Worm (Caenorhabditis elegans) whole organism, L3 larva: ENCODE results near the gene T09A5.4.

Experiments
- R02D3.7 ChIP-seq: fragments of 150-350 bp; optimal IDR thresholded peaks from 2 replicates; lab custom pipeline; 2014; ENCODE audit warnings: missing biosample characterization, missing genetic modification characterization
- ZK546.5 ChIP-seq: sonication (generic microtip); optimal IDR thresholded peaks from 2 replicates; lab custom pipeline; 2017; ENCODE audit warnings: missing biosample characterization, missing genetic modification characterization
- aly-2 ChIP-seq: fragments of 150-350 bp; optimal IDR thresholded peaks from 2 replicates; lab custom pipeline; 2014; ENCODE audit warnings: missing biosample characterization, missing genetic modification characterization
- ceh-16 ChIP-seq: sonication (generic microtip); optimal IDR thresholded peaks from 2 replicates; lab custom pipeline; 2017; ENCODE audit warnings: missing biosample characterization, missing genetic modification characterization
- ceh-28 ChIP-seq: fragments of 150-350 bp; optimal IDR thresholded peaks from 2 replicates; lab custom pipeline; 2014; ENCODE audit warnings: missing biosample characterization, missing genetic modification reagents, missing genetic modification characterization
- ceh-82 ChIP-seq: fragments of 150-350 bp; optimal IDR thresholded peaks from 2 replicates; lab custom pipeline; 2014; ENCODE audit warnings: missing biosample characterization, missing genetic modification characterization
- ceh-9 ChIP-seq: sonication (generic microtip); optimal IDR thresholded peaks from 2 replicates; lab custom pipeline; 2018; ENCODE audit warnings: missing biosample characterization, missing genetic modification characterization
- daf-12 ChIP-seq: fragments of 150-350 bp; optimal IDR thresholded peaks from 2 replicates; lab custom pipeline; 2014; ENCODE audit warnings: missing biosample characterization, missing genetic modification reagents, missing genetic modification characterization
- egl-5 ChIP-seq: fragments of 150-350 bp; optimal IDR thresholded peaks from 2 replicates; lab custom pipeline; 2017; ENCODE audit warnings: missing biosample characterization, missing genetic modification reagents, missing genetic modification characterization, inconsistent platforms
- elt-1 ChIP-seq: fragments of 150-350 bp; optimal IDR thresholded peaks from 2 replicates; lab custom pipeline; 2014; ENCODE audit warnings: missing biosample characterization, missing genetic modification characterization
- elt-2 ChIP-seq: sonication (generic microtip); optimal IDR thresholded peaks from 2 replicates; lab custom pipeline; 2016; ENCODE audit warnings: missing genetic modification reagents, mild to moderate bottlenecking, missing genetic modification characterization, missing compliant biosample characterization
- eor-1 ChIP-seq, 2 experiments: fragments of 150-350 bp; optimal IDR thresholded peaks; 2 replicates each; lab custom pipeline; 2014 to 2018; ENCODE audit warnings: missing biosample characterization in 2 of 2, missing genetic modification characterization in 2 of 2
- fkh-10 ChIP-seq: sonication (generic microtip); optimal IDR thresholded peaks from 2 replicates; lab custom pipeline; 2017; ENCODE audit warnings: missing biosample characterization, missing genetic modification reagents, missing genetic modification characterization
- jun-1 ChIP-seq: fragments of 150-350 bp; optimal IDR thresholded peaks from 2 replicates; lab custom pipeline; 2014; ENCODE audit warnings: missing biosample characterization, missing genetic modification reagents, missing genetic modification characterization
- lin-39 ChIP-seq: fragments of 150-350 bp; optimal IDR thresholded peaks from 2 replicates; lab custom pipeline; 2018; ENCODE audit warnings: missing biosample characterization, missing genetic modification reagents, missing genetic modification characterization
- lsy-12 ChIP-seq: sonication (generic microtip); optimal IDR thresholded peaks from 2 replicates; lab custom pipeline; 2016; ENCODE audit warnings: mild to moderate bottlenecking, missing genetic modification characterization, missing compliant biosample characterization
- mdl-1 ChIP-seq: fragments of 150-350 bp; optimal IDR thresholded peaks from 2 replicates; lab custom pipeline; 2014; ENCODE audit warnings: missing biosample characterization, missing genetic modification characterization
- mml-1 ChIP-seq: fragments of 150-350 bp; sonication (generic microtip); optimal IDR thresholded peaks from 3 replicates; lab custom pipeline; 2014; ENCODE audit warnings: missing biosample characterization, missing genetic modification characterization
- nfya-1 ChIP-seq: sonication (generic microtip); optimal IDR thresholded peaks from 2 replicates; lab custom pipeline; 2017; ENCODE audit warnings: missing genetic modification characterization, mild to moderate bottlenecking, missing compliant biosample characterization, antibody characterized with exemption, moderate library complexity; ENCODE audit not compliant: insufficient read depth
- nhr-23 ChIP-seq: fragments of 150-350 bp; optimal IDR thresholded peaks from 2 replicates; lab custom pipeline; 2014; ENCODE audit warnings: missing biosample characterization, missing genetic modification reagents, missing genetic modification characterization
- nhr-25 ChIP-seq: sonication (generic microtip); optimal IDR thresholded peaks from 2 replicates; lab custom pipeline; 2017; ENCODE audit warnings: missing biosample characterization, missing genetic modification characterization
- nhr-43 ChIP-seq: sonication (generic microtip); optimal IDR thresholded peaks from 2 replicates; lab custom pipeline; 2016; ENCODE audit warnings: mild to moderate bottlenecking, missing genetic modification characterization, missing compliant biosample characterization; ENCODE audit not compliant: poor library complexity, severe bottlenecking
- nhr-76 ChIP-seq: fragments of 150-350 bp; sonication (generic microtip); optimal IDR thresholded peaks from 5 replicates; lab custom pipeline; 2014; ENCODE audit warnings: missing biosample characterization, missing genetic modification characterization
- nhr-77 ChIP-seq: fragments of 150-350 bp; optimal IDR thresholded peaks from 2 replicates; lab custom pipeline; 2014; ENCODE audit warnings: missing biosample characterization, missing genetic modification characterization
- pha-4 ChIP-seq: fragments of 150-350 bp; optimal IDR thresholded peaks from 2 replicates; lab custom pipeline; 2014; ENCODE audit warnings: missing biosample characterization, missing genetic modification reagents, missing genetic modification characterization
- pqm-1 ChIP-seq: fragments of 150-350 bp; optimal IDR thresholded peaks from 2 replicates; lab custom pipeline; 2017; ENCODE audit warnings: missing biosample characterization, missing genetic modification characterization, inconsistent platforms
- sea-2 ChIP-seq: fragments of 150-350 bp; sonication (generic microtip); optimal IDR thresholded peaks from 4 replicates; lab custom pipeline; 2014; ENCODE audit warnings: missing biosample characterization, missing genetic modification reagents, missing genetic modification characterization
- skn-1 ChIP-seq: fragments of 150-350 bp; optimal IDR thresholded peaks from 2 replicates; lab custom pipeline; 2014; ENCODE audit warnings: missing biosample characterization, missing genetic modification characterization
- snpc-4 ChIP-seq: fragments of 150-350 bp; optimal IDR thresholded peaks from 2 replicates; lab custom pipeline; 2014; ENCODE audit warnings: missing biosample characterization, missing genetic modification characterization
- tbx-2 ChIP-seq: sonication (generic microtip); optimal IDR thresholded peaks from 2 replicates; lab custom pipeline; 2016; ENCODE audit warnings: mild to moderate bottlenecking, missing genetic modification characterization, missing compliant biosample characterization
- unc-62 ChIP-seq: fragments of 150-350 bp; sonication (generic microtip); optimal IDR thresholded peaks from 4 replicates; lab custom pipeline; 2014; ENCODE audit warnings: missing biosample characterization, missing genetic modification reagents, missing genetic modification characterization
- zag-1 ChIP-seq: fragments of 150-350 bp; optimal IDR thresholded peaks from 2 replicates; lab custom pipeline; 2014; ENCODE audit warnings: missing biosample characterization, missing genetic modification characterization
- ztf-11 ChIP-seq: fragments of 150-350 bp; optimal IDR thresholded peaks from 2 replicates; lab custom pipeline; 2014; ENCODE audit warnings: missing biosample characterization, missing genetic modification characterization
- ztf-4 ChIP-seq: fragments of 150-350 bp; optimal IDR thresholded peaks from 2 replicates; lab custom pipeline; 2014; ENCODE audit warnings: missing biosample characterization, missing genetic modification characterization

Gene T09A5.4

DNA sequence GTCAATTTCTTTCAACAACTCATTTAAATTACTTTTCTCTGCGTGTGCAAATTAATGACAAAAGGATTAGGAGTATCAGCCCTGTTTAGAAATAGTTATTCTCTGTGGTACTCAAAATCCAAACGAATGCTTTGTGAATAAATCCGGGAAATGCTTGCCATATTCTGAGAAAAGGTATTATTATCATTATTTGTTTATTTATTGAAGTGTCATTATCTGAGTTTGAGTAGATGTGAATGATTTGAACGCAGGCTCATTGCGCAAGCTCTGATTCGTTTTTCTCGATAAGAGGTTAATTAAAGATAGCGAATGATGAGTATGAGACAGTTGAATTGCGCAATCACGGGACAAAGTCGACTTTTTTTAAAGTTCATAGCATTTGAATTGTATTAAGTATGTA is 18.1 kb upstream of the T09A5.4 start:
- TF ChIP-seq ceh-82: no peak
- no peak for TF ChIP-seq nfya-1
- no peak for TF ChIP-seq fkh-10 (GFP tag; lab: Kevin White, UChicago)
- TF ChIP-seq zag-1: no peak
- no peak for TF ChIP-seq pha-4
- no peak for TF ChIP-seq mdl-1
- TF ChIP-seq ceh-9 (tag; lab: Kevin White, UChicago): no peak
- no peak for TF ChIP-seq nhr-25 (tag; lab: Kevin White, UChicago)
- no peak for TF ChIP-seq nhr-76 (tag; lab: Kevin White, UChicago)
- TF ChIP-seq ceh-28: no peak
- no peak for TF ChIP-seq snpc-4
- no peak for TF ChIP-seq egl-5 (tag; lab: Kevin White, UChicago)
- no peak for TF ChIP-seq eor-1 (tag; optimal IDR thresholded peaks at IDR 0.05; lab: Kevin White, UChicago)
- no peak for TF ChIP-seq sea-2
- TF ChIP-seq unc-62 (GFP tag; lab: Kevin White, UChicago): no peak
- no peak for TF ChIP-seq R02D3.7
- no peak for TF ChIP-seq ZK546.5 (tag; lab: Kevin White, UChicago)
- no peak for TF ChIP-seq lsy-12 (tag; lab: Kevin White, UChicago)
- no peak for TF ChIP-seq jun-1 (tag; lab: Kevin White, UChicago)
- TF ChIP-seq, all 47 proteins: peak for 0

DNA sequence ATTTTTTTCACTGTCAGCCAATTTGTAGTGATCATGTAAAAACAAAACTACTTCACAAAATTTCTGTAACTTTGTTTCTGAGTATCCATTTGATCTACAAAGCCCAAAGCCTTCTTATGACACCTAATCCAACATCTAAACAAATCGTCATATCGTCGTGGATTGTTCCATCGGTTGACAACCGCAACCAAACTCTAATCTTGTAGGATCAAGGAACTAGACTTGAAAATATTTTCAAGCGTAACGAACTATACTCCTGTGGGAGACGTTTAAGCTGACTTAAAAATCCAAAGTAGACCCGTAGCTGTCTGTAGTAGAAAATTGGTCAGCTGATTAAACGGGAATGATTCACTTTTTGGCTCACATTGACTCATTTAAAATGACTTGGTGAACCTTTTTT is 16.4 kb upstream of the T09A5.4 start:
- TF ChIP-seq zag-1 (no peak), skn-1 (tag; lab: Kevin White, UChicago) (no peak), ceh-16 (tag; lab: Kevin White, UChicago) (no peak), daf-12 (tag; lab: Kevin White, UChicago) (no peak), ceh-9 (tag; lab: Kevin White, UChicago) (no peak), ceh-28 (no peak), snpc-4 (no peak), nhr-43 (tag; lab: Kevin White, UChicago) (no peak), elt-2 (tag; lab: Kevin White, UChicago) (no peak), nhr-77 (tag; lab: Kevin White, UChicago) (no peak), jun-1 (tag; lab: Kevin White, UChicago) (no peak), ztf-11 (tag; lab: Kevin White, UChicago) (no peak), pqm-1 (tag; lab: Kevin White, UChicago) (no peak), fkh-10 (GFP tag; lab: Kevin White, UChicago) (no peak), aly-2 (tag; lab: Kevin White, UChicago) (no peak), lsy-12 (tag; lab: Kevin White, UChicago) (no peak), mml-1 (tag; lab: Kevin White, UChicago) (no peak), unc-62 (GFP tag; lab: Kevin White, UChicago) (no peak), ZK546.5 (tag; lab: Kevin White, UChicago) (no peak), tbx-2 (tag; lab: Kevin White, UChicago) (no peak)

DNA sequence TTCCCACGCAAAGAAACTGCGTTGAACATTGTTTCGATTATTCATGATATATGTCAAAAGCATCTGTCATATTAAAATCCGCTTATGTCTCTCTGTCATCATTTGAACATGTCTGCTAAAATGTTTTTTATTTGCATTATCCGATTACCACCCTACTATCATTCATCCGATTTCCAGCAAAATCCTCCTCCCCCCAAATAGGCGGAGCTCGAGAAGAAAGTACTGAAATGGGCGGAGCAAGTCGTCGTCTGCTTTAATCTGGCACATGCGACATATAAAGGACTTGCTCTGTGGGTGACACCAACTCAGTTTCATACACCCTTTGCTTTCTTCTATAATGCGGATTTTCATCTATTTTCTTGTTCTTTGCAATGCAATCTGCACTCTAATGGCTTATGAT is 13.9 kb upstream of the T09A5.4 start, which contains the start of gene T09A5.14:
TSS of gene T09A5.14 (plus strand) at position 301 of the 400 bp plus-strand sequence.
- TF ChIP-seq ztf-4 (tag; lab: Kevin White, UChicago) (no peak), sea-2 (no peak), ceh-28 (no peak), lin-39 (no peak), ceh-16 (tag; lab: Kevin White, UChicago) (no peak), elt-1 (tag; lab: Kevin White, UChicago) (no peak), nhr-23 (no peak), pha-4 (no peak)

DNA sequence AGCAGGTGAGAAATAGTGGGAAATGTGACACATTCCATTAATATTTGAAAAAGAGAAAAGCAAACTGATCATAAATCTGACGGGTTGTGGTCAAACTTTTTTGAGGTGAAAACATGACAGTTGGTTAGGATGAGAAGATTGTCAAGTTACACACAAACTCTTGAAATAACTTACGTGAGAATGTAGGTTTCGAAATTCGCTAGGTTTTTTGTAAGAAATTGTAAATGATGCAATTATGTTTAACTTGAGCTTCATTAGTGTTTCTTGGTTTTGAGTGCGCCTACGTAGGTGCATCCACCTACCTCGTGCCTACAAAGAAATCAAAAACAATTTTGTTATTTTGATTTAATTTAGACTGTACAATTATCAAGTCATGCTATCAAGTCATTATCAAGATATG is 10.7 kb upstream of the T09A5.4 start, which contains the start of gene cex-2:
TSS of gene cex-2 (minus strand) at position 101 of the 400 bp plus-strand sequence.
- TF ChIP-seq nhr-77 (tag; lab: Kevin White, UChicago) (no peak), nhr-76 (tag; lab: Kevin White, UChicago) (no peak), pha-4 (peak; percentile 28), elt-2 (tag; lab: Kevin White, UChicago) (no peak), eor-1 (tag; optimal IDR thresholded peaks at IDR 0.05; lab: Kevin White, UChicago) (no peak)
